Worm (Caenorhabditis elegans) whole organism, L4/young adult: Measurements from ENCODE around the gene sta-1.

Source experiments
- dao-5 ChIP-seq: sonication (generic microtip); optimal IDR thresholded peaks from 2 replicates; lab custom pipeline; 2016; ENCODE audit warnings: missing genotype, missing genetic modification characterization, moderate library complexity, missing compliant biosample characterization
- him-1 ChIP-seq: sonication (generic microtip); optimal IDR thresholded peaks from 2 replicates; lab custom pipeline; 2016; ENCODE audit warnings: missing genotype, missing genetic modification reagents, missing genetic modification characterization, missing compliant biosample characterization

DNA sequence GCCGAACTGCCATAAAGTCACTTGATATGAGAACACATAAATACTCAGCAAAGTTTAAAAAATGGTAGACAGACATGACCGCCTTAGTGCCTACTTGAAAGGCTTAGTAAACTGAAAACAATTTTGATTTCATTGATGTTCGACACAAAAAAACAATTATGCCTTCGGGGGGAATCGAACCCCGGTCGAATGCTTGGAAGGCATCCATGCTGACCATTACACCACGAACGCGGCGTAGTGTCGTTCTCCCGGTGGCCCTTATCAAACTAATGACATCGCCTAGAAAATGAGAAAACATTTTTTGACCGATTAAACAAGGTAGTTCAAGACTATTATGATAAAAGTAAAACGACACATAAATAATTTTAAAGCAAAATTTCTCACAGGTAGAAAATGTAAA, 20.1 kb downstream of the sta-1 start:
- TF ChIP-seq dao-5: no peak
- no peak for TF ChIP-seq him-1 (tag; lab: Kevin White, UChicago)
